Worm (Caenorhabditis elegans) whole organism, young adult: Measurements from ENCODE around the gene lgc-46.

Experiments
- B0019.2 ChIP-seq: fragments of 200-800 bp; sonication (Bioruptor generic); conservative IDR thresholded peaks from 2 replicates; pipeline ENCODE4 v1.3.6; 2022; ENCODE audit warnings: missing genetic modification reagents, missing genetic modification characterization, missing compliant biosample characterization
- B0035.1 ChIP-seq: sonication (generic microtip); optimal IDR thresholded peaks from 2 replicates; lab custom pipeline; 2016; ENCODE audit warnings: missing genetic modification characterization, mild to moderate bottlenecking, missing compliant biosample characterization, missing genotype, missing genetic modification reagents
- C06A6.2 ChIP-seq: fragments of 200-800 bp; sonication (Bioruptor generic); conservative IDR thresholded peaks from 2 replicates; pipeline ENCODE4 v1.3.6; 2022; ENCODE audit warnings: missing genetic modification characterization, missing compliant biosample characterization
- C17E4.6 ChIP-seq: fragments of 200-800 bp; sonication (Bioruptor generic); IDR thresholded peaks from 2 replicates; pipeline ENCODE4 v1.3.6; 2022; ENCODE audit warnings: missing genetic modification reagents, missing genetic modification characterization, missing compliant biosample characterization
- F10E7.11 ChIP-seq: sonication (generic microtip); optimal IDR thresholded peaks from 2 replicates; lab custom pipeline; 2017; ENCODE audit warnings: mild to moderate bottlenecking, missing genetic modification characterization, moderate library complexity, missing compliant biosample characterization
- F22D6.2 ChIP-seq: sonication (generic microtip); optimal IDR thresholded peaks from 2 replicates; lab custom pipeline; 2016; ENCODE audit warnings: mild to moderate bottlenecking, missing genetic modification characterization, missing compliant biosample characterization
- F39B2.1 ChIP-seq: fragments of 200-800 bp; sonication (Bioruptor generic); IDR thresholded peaks from 2 replicates; pipeline ENCODE4 v1.3.6; 2022; ENCODE audit warnings: missing genetic modification reagents, missing genetic modification characterization, missing compliant biosample characterization
- F49E8.2 ChIP-seq: sonication (generic microtip); optimal IDR thresholded peaks from 3 replicates; lab custom pipeline; 2017; ENCODE audit warnings: missing genetic modification characterization, mild to moderate bottlenecking, missing compliant biosample characterization, antibody characterized with exemption, moderate library complexity; ENCODE audit not compliant: insufficient read depth
- F55B11.4 ChIP-seq: sonication (generic microtip); optimal IDR thresholded peaks from 2 replicates; lab custom pipeline; 2016; ENCODE audit warnings: missing compliant biosample characterization, missing genetic modification characterization, borderline replicate concordance; ENCODE audit not compliant: insufficient read depth
- F57A8.1 ChIP-seq: fragments of 200-800 bp; sonication (Bioruptor generic); optimal IDR thresholded peaks from 2 replicates; lab custom pipeline; 2018; ENCODE audit warnings: mild to moderate bottlenecking, missing genetic modification characterization, moderate library complexity, missing compliant biosample characterization
- F57C9.4 ChIP-seq: sonication (generic microtip); optimal IDR thresholded peaks from 2 replicates; lab custom pipeline; 2017; ENCODE audit warnings: mild to moderate bottlenecking, missing genetic modification characterization, missing compliant biosample characterization
- K11D2.4 ChIP-seq: fragments of 200-800 bp; sonication (Bioruptor generic); IDR thresholded peaks from 2 replicates; pipeline ENCODE4 v1.3.6; 2022; ENCODE audit warnings: missing genetic modification reagents, missing genetic modification characterization, missing compliant biosample characterization
- T26A5.8 ChIP-seq: sonication (generic microtip); optimal IDR thresholded peaks from 2 replicates; lab custom pipeline; 2016; ENCODE audit warnings: missing genetic modification characterization, missing compliant biosample characterization
- Y53F4B.3 ChIP-seq: fragments of 200-800 bp; sonication (Bioruptor generic); IDR thresholded peaks from 2 replicates; pipeline ENCODE4 v1.3.6; 2022; ENCODE audit warnings: missing genetic modification reagents, missing genetic modification characterization, missing compliant biosample characterization
- Y79H2A.3 ChIP-seq: fragments of 200-800 bp; sonication (Bioruptor generic); conservative IDR thresholded peaks from 2 replicates; pipeline ENCODE4 v1.3.6; 2022; ENCODE audit warnings: missing genetic modification reagents, missing genetic modification characterization, missing compliant biosample characterization
- atf-7 ChIP-seq: sonication (generic microtip); optimal IDR thresholded peaks from 2 replicates; lab custom pipeline; 2017; ENCODE audit warnings: mild to moderate bottlenecking, missing genetic modification characterization, missing compliant biosample characterization
- attf-3 ChIP-seq: fragments of 200-800 bp; sonication (Bioruptor generic); conservative IDR thresholded peaks from 2 replicates; pipeline ENCODE4 v1.3.6; 2022; ENCODE audit warnings: missing genetic modification reagents, missing genetic modification characterization, missing compliant biosample characterization
- attf-6 ChIP-seq: fragments of 200-800 bp; sonication (Bioruptor generic); IDR thresholded peaks from 2 replicates; pipeline ENCODE4 v1.3.6; 2022; ENCODE audit warnings: missing genetic modification reagents, missing genetic modification characterization, missing compliant biosample characterization
- ceh-100 ChIP-seq: fragments of 200-800 bp; sonication (Bioruptor generic); IDR thresholded peaks from 2 replicates; pipeline ENCODE4 v1.3.6; 2022; ENCODE audit warnings: missing genetic modification reagents, missing genetic modification characterization, missing compliant biosample characterization
- ceh-79 ChIP-seq: sonication (generic microtip); optimal IDR thresholded peaks from 2 replicates; lab custom pipeline; 2017; ENCODE audit warnings: mild to moderate bottlenecking, missing genetic modification characterization, missing compliant biosample characterization
- dox-1 ChIP-seq: fragments of 200-800 bp; sonication (Bioruptor generic); IDR thresholded peaks from 2 replicates; pipeline ENCODE4 v1.3.6; 2022; ENCODE audit warnings: missing genetic modification reagents, missing genetic modification characterization, missing compliant biosample characterization
- dpff-1 ChIP-seq: sonication (generic microtip); optimal IDR thresholded peaks from 2 replicates; lab custom pipeline; 2017; ENCODE audit warnings: mild to moderate bottlenecking, missing genetic modification characterization, missing compliant biosample characterization
- ekl-4 ChIP-seq: fragments of 200-800 bp; sonication (Bioruptor generic); IDR thresholded peaks from 2 replicates; pipeline ENCODE4 v1.3.6; 2022; ENCODE audit warnings: missing genetic modification reagents, missing genetic modification characterization, missing compliant biosample characterization
- hmg-20 ChIP-seq: fragments of 200-800 bp; sonication (Bioruptor generic); IDR thresholded peaks from 2 replicates; pipeline ENCODE4 v1.3.6; 2022; ENCODE audit warnings: missing genetic modification reagents, missing genetic modification characterization, missing compliant biosample characterization
- hsf-1 ChIP-seq: fragments of 200-800 bp; sonication (Bioruptor generic); IDR thresholded peaks from 2 replicates; pipeline ENCODE4 v1.3.6; 2022; ENCODE audit warnings: missing genetic modification reagents, missing genetic modification characterization, missing compliant biosample characterization
- let-607 ChIP-seq, 2 experiments: fragments of 200-800 bp in 1 of 2; sonication (Bioruptor generic) in 1 of 2; sonication (generic microtip) in 1 of 2; optimal IDR thresholded peaks; 2 replicates each; lab custom pipeline; 2016 to 2018; ENCODE audit warnings: mild to moderate bottlenecking in 2 of 2, missing compliant biosample characterization in 2 of 2, missing genetic modification characterization in 2 of 2, moderate library complexity in 2 of 2, missing genotype in 1 of 2
- lsy-27 ChIP-seq: sonication (generic microtip); optimal IDR thresholded peaks from 2 replicates; lab custom pipeline; 2017; ENCODE audit warnings: missing genetic modification characterization, mild to moderate bottlenecking, missing compliant biosample characterization, antibody characterized with exemption, missing genotype, borderline replicate concordance; ENCODE audit not compliant: insufficient read depth
- madf-3 ChIP-seq: fragments of 200-800 bp; sonication (Bioruptor generic); IDR thresholded peaks from 2 replicates; pipeline ENCODE4 v1.3.6; 2022; ENCODE audit warnings: missing genetic modification reagents, missing genetic modification characterization, missing compliant biosample characterization
- madf-8 ChIP-seq: fragments of 200-800 bp; sonication (Bioruptor generic); conservative IDR thresholded peaks from 2 replicates; pipeline ENCODE4 v1.3.6; 2022; ENCODE audit warnings: missing genetic modification reagents, missing genetic modification characterization, missing compliant biosample characterization
- mes-4 ChIP-seq: sonication (generic microtip); optimal IDR thresholded peaks from 2 replicates; lab custom pipeline; 2016; ENCODE audit warnings: missing genotype, missing genetic modification characterization, missing compliant biosample characterization
- mxl-1 ChIP-seq: sonication (generic microtip); optimal IDR thresholded peaks from 2 replicates; lab custom pipeline; 2016; ENCODE audit warnings: missing genetic modification characterization, missing compliant biosample characterization
- nfya-1 ChIP-seq: sonication (generic microtip); optimal IDR thresholded peaks from 2 replicates; lab custom pipeline; 2017; ENCODE audit warnings: antibody characterized with exemption, missing compliant biosample characterization, missing genetic modification characterization, borderline replicate concordance; ENCODE audit not compliant: insufficient read depth
- nfyb-1 ChIP-seq: fragments of 200-800 bp; sonication (Bioruptor generic); IDR thresholded peaks from 2 replicates; pipeline ENCODE4 v1.3.6; 2022; ENCODE audit warnings: missing genetic modification reagents, missing genetic modification characterization, missing compliant biosample characterization
- nhr-120 ChIP-seq: fragments of 200-800 bp; sonication (Bioruptor generic); IDR thresholded peaks from 2 replicates; pipeline ENCODE4 v1.3.6; 2022; ENCODE audit warnings: missing genetic modification characterization, missing compliant biosample characterization
- nhr-179 ChIP-seq: sonication (generic microtip); optimal IDR thresholded peaks from 2 replicates; lab custom pipeline; 2016; ENCODE audit warnings: mild to moderate bottlenecking, missing genetic modification characterization, missing compliant biosample characterization
- nhr-90 ChIP-seq: sonication (generic microtip); optimal IDR thresholded peaks from 2 replicates; lab custom pipeline; 2016; ENCODE audit warnings: missing genotype, mild to moderate bottlenecking, missing genetic modification characterization, missing compliant biosample characterization
- pbrm-1 ChIP-seq: fragments of 200-800 bp; sonication (Bioruptor generic); IDR thresholded peaks from 2 replicates; pipeline ENCODE4 v1.3.6; 2022; ENCODE audit warnings: missing genetic modification reagents, missing genetic modification characterization, missing compliant biosample characterization
- rcor-1 ChIP-seq: fragments of 200-800 bp; sonication (Bioruptor generic); IDR thresholded peaks from 2 replicates; pipeline ENCODE4 v1.3.6; 2022; ENCODE audit warnings: missing genetic modification reagents, missing genetic modification characterization, missing compliant biosample characterization
- repo-1 ChIP-seq: sonication (generic microtip); optimal IDR thresholded peaks from 2 replicates; lab custom pipeline; 2017; ENCODE audit warnings: mild to moderate bottlenecking, missing genetic modification characterization, missing compliant biosample characterization
- snpc-4 ChIP-seq, 5 experiments: fragments of 150-350 bp in 1 of 5; sonication (generic microtip) in 4 of 5; optimal IDR thresholded peaks; 2 replicates each; lab custom pipeline; 2014 to 2018; ENCODE audit warnings: missing genetic modification characterization in 5 of 5, missing biosample characterization in 3 of 5, antibody characterized with exemption in 2 of 5, mild to moderate bottlenecking in 2 of 5, missing compliant biosample characterization in 2 of 5, missing genotype in 2 of 5, moderate library complexity in 2 of 5, missing genetic modification reagents in 1 of 5
- tbp1 ChIP-seq: fragments of 200-800 bp; sonication (Bioruptor generic); optimal IDR thresholded peaks from 2 replicates; lab custom pipeline; 2018; ENCODE audit warnings: mild to moderate bottlenecking, missing genetic modification characterization, missing compliant biosample characterization
- tlf-1 ChIP-seq: fragments of 200-800 bp; sonication (Bioruptor generic); optimal IDR thresholded peaks from 2 replicates; lab custom pipeline; 2018; ENCODE audit warnings: mild to moderate bottlenecking, missing genetic modification characterization, missing compliant biosample characterization
- unc-130 ChIP-seq: sonication (generic microtip); optimal IDR thresholded peaks from 2 replicates; lab custom pipeline; 2016; ENCODE audit warnings: missing genetic modification reagents, missing genetic modification characterization, missing compliant biosample characterization
- zfh-2 ChIP-seq: fragments of 200-800 bp; sonication (Bioruptor generic); conservative IDR thresholded peaks from 2 replicates; pipeline ENCODE4 v1.3.6; 2022; ENCODE audit warnings: missing genetic modification reagents, missing genetic modification characterization, missing compliant biosample characterization
- zim-3 ChIP-seq: sonication (generic microtip); optimal IDR thresholded peaks from 2 replicates; lab custom pipeline; 2017; ENCODE audit warnings: mild to moderate bottlenecking, missing genetic modification characterization, moderate library complexity, missing compliant biosample characterization
- ztf-25 ChIP-seq: fragments of 200-800 bp; sonication (Bioruptor generic); IDR thresholded peaks from 2 replicates; pipeline ENCODE4 v1.3.6; 2022; ENCODE audit warnings: missing genetic modification reagents, missing genetic modification characterization, missing compliant biosample characterization
- ztf-28 ChIP-seq: fragments of 200-800 bp; sonication (Bioruptor generic); IDR thresholded peaks from 2 replicates; pipeline ENCODE4 v1.3.6; 2022; ENCODE audit warnings: missing genetic modification reagents, missing genetic modification characterization, missing compliant biosample characterization
- ztf-3 ChIP-seq: fragments of 200-800 bp; sonication (Bioruptor generic); optimal IDR thresholded peaks from 2 replicates; lab custom pipeline; 2018; ENCODE audit warnings: mild to moderate bottlenecking, missing genetic modification characterization, missing compliant biosample characterization

The lgc-46 gene

ce11 chrIII:1080536-1080935 is 55.3 kb downstream of the lgc-46 start, which contains the start of the genes rab-18 and kbp-4 (continued):
- TF ChIP-seq tbp1 (GFP tag; lab: Kevin White, UChicago) (peak; percentile 74), zim-3 (tag; lab: Kevin White, UChicago) (no peak), F49E8.2 (tag; lab: Kevin White, UChicago) (peak; percentile 85), unc-130 (peak; percentile 60), attf-6 (no peak), Y53F4B.3 (GFP tag; lab: Robert Waterston, UW) (0 out of 2 replicates have a peak, but pooled peaks have one; percentile 38), F10E7.11 (tag; lab: Kevin White, UChicago) (no peak), B0035.1 (no peak), atf-7 (tag; lab: Kevin White, UChicago) (peak; percentile 63), C17E4.6 (GFP tag; lab: Robert Waterston, UW) (peak; percentile 85; the same call in 1 of the 2 replicates), F57A8.1 (GFP tag; lab: Kevin White, UChicago) (no peak), pbrm-1 (GFP tag; lab: Robert Waterston, UW) (peak; percentile 91), ztf-3 (no peak), mxl-1 (tag; lab: Kevin White, UChicago) (no peak), repo-1 (tag; lab: Kevin White, UChicago) (peak; percentile 48), attf-3 (peak; percentile 67), madf-3 (GFP tag; lab: Robert Waterston, UW) (peak; percentile 88), hsf-1 (peak; percentile 74), snpc-4 (GFP tag; optimal IDR thresholded peaks at IDR 0.05; lab: Kevin White, UChicago) (peak; percentile 45), snpc-4 (tag; optimal IDR thresholded peaks at IDR 0.05; lab: Kevin White, UChicago) (peak; percentile 65 to 81 (median 78)), lsy-27 (tag; lab: Kevin White, UChicago) (peak; percentile 3), nhr-90 (tag; lab: Kevin White, UChicago) (peak; percentile 13), mes-4 (tag; lab: Kevin White, UChicago) (no peak), B0019.2 (GFP tag; lab: Robert Waterston, UW) (peak; percentile 81), K11D2.4 (peak; percentile 87), F55B11.4 (no peak), nfya-1 (tag; lab: Kevin White, UChicago) (no peak), tlf-1 (GFP tag; lab: Kevin White, UChicago) (peak; percentile 93), zfh-2 (GFP tag; lab: Robert Waterston, UW) (peak; percentile 63), dpff-1 (no peak), F39B2.1 (GFP tag; lab: Robert Waterston, UW) (no peak), ztf-28 (GFP tag; lab: Robert Waterston, UW) (0 out of 2 replicates have a peak, but pooled peaks have one; percentile 65), dox-1 (GFP tag; lab: Robert Waterston, UW) (peak; percentile 96), Y79H2A.3 (GFP tag; lab: Robert Waterston, UW) (peak; percentile 58; the same call in 1 of the 2 replicates), nhr-179 (tag; lab: Kevin White, UChicago) (no peak), C06A6.2 (GFP tag; lab: Robert Waterston, UW) (peak; percentile 69), nfyb-1 (peak; percentile 88), F57C9.4 (tag; lab: Kevin White, UChicago) (no peak), ekl-4 (GFP tag; lab: Robert Waterston, UW) (peak; percentile 94), F22D6.2 (tag; lab: Kevin White, UChicago) (no peak), T26A5.8 (tag; lab: Kevin White, UChicago) (no peak), let-607 (tag; optimal IDR thresholded peaks at IDR 0.05; lab: Kevin White, UChicago) (peak in 1 of 2 experiments; percentile 77), nhr-120 (no peak), ztf-25 (GFP tag; lab: Robert Waterston, UW) (no peak), madf-8 (GFP tag; lab: Robert Waterston, UW) (peak; percentile 76), ceh-100 (GFP tag; lab: Robert Waterston, UW) (peak; percentile 65), rcor-1 (GFP tag; lab: Robert Waterston, UW) (peak; percentile 90), hmg-20 (GFP tag; lab: Robert Waterston, UW) (no peak), ceh-79 (tag; lab: Kevin White, UChicago) (no peak)
